Worm (Caenorhabditis elegans) whole organism, L3 larva: ENCODE results near the gene Y73C8B.2.

ENCODE experiments used
- daf-12 ChIP-seq: fragments of 150-350 bp; optimal IDR thresholded peaks from 2 replicates; lab custom pipeline; 2014; ENCODE audit warnings: missing biosample characterization, missing genetic modification reagents, missing genetic modification characterization
- egl-27 ChIP-seq: sonication (generic microtip); optimal IDR thresholded peaks from 4 replicates; lab custom pipeline; 2017; ENCODE audit warnings: missing biosample characterization, missing genetic modification reagents, missing genetic modification characterization
- elt-3 ChIP-seq, 3 experiments: fragments of 150-350 bp in 1 of 3; sonication (generic microtip) in 2 of 3; optimal IDR thresholded peaks; 2 replicates in 2 of 3; 4 replicates in 1 of 3; lab custom pipeline; 2014 to 2017; ENCODE audit warnings: missing biosample characterization in 3 of 3, missing genetic modification characterization in 3 of 3
- nhr-23 ChIP-seq: fragments of 150-350 bp; optimal IDR thresholded peaks from 2 replicates; lab custom pipeline; 2014; ENCODE audit warnings: missing biosample characterization, missing genetic modification reagents, missing genetic modification characterization
- nhr-237 ChIP-seq: fragments of 150-350 bp; optimal IDR thresholded peaks from 2 replicates; lab custom pipeline; 2014; ENCODE audit warnings: missing biosample characterization, missing genetic modification characterization
- nhr-77 ChIP-seq: fragments of 150-350 bp; optimal IDR thresholded peaks from 2 replicates; lab custom pipeline; 2014; ENCODE audit warnings: missing biosample characterization, missing genetic modification characterization
- pha-4 ChIP-seq: fragments of 150-350 bp; optimal IDR thresholded peaks from 2 replicates; lab custom pipeline; 2014; ENCODE audit warnings: missing biosample characterization, missing genetic modification reagents, missing genetic modification characterization
- pqm-1 ChIP-seq: fragments of 150-350 bp; optimal IDR thresholded peaks from 2 replicates; lab custom pipeline; 2017; ENCODE audit warnings: missing biosample characterization, missing genetic modification characterization, inconsistent platforms
- skn-1 ChIP-seq: fragments of 150-350 bp; optimal IDR thresholded peaks from 2 replicates; lab custom pipeline; 2014; ENCODE audit warnings: missing biosample characterization, missing genetic modification characterization
- snpc-4 ChIP-seq: fragments of 150-350 bp; optimal IDR thresholded peaks from 2 replicates; lab custom pipeline; 2014; ENCODE audit warnings: missing biosample characterization, missing genetic modification characterization
- unc-39 ChIP-seq: sonication (generic microtip); optimal IDR thresholded peaks from 4 replicates; lab custom pipeline; 2017; ENCODE audit warnings: missing biosample characterization, missing genetic modification characterization
- ztf-11 ChIP-seq: fragments of 150-350 bp; optimal IDR thresholded peaks from 2 replicates; lab custom pipeline; 2014; ENCODE audit warnings: missing biosample characterization, missing genetic modification characterization

- TF ChIP-seq snpc-4 (tag; lab: Kevin White, UChicago): no peak
- TF ChIP-seq egl-27 (tag; lab: Kevin White, UChicago): no peak
- TF ChIP-seq ztf-11 (tag; lab: Kevin White, UChicago): no peak
- no peak for TF ChIP-seq pha-4
- no peak for TF ChIP-seq unc-39
- no peak for TF ChIP-seq nhr-237
- no peak for TF ChIP-seq nhr-77 (tag; lab: Kevin White, UChicago)
- TF ChIP-seq daf-12 (tag; lab: Kevin White, UChicago): no peak
- TF ChIP-seq pqm-1 (tag; lab: Kevin White, UChicago): no peak
- TF ChIP-seq skn-1: no peak
- TF ChIP-seq nhr-23 (tag; lab: Kevin White, UChicago): no peak
- no peak for TF ChIP-seq elt-3 (tag; optimal IDR thresholded peaks at IDR 0.05; lab: Kevin White, UChicago)
These were observed 1.0 kb upstream of the Y73C8B.2 start for ce11 chrV:3195814-3196213.
